Fruit fly (Drosophila melanogaster) whole organism, embryonic: ENCODE measurements around the gene pit.

Experiments used
- B-H2 ChIP-seq: fragments of 200-800 bp; sonication (Bioruptor generic); optimal IDR thresholded peaks from 2 replicates; lab custom pipeline; 2018; ENCODE audit warnings: missing biosample characterization, mild to moderate bottlenecking, missing genetic modification characterization
- CG11695 ChIP-seq: fragments of 200-800 bp; sonication (Bioruptor generic); IDR thresholded peaks from 3 replicates; pipeline ENCODE4 v1.3.6; 2022; ENCODE audit warnings: missing biosample characterization, missing genetic modification characterization
- CG11696 ChIP-seq: fragments of 200-800 bp; sonication (Bioruptor generic); IDR thresholded peaks from 2 replicates; pipeline ENCODE4 v1.3.6; 2022; ENCODE audit warnings: missing biosample characterization, missing genetic modification characterization
- CG13287 ChIP-seq: fragments of 200-800 bp; sonication (Bioruptor generic); IDR thresholded peaks from 2 replicates; pipeline ENCODE4 v1.3.6; 2022; ENCODE audit warnings: missing biosample characterization, missing genetic modification characterization; ENCODE audit not compliant: partially characterized antibody
- CG13424 ChIP-seq: fragments of 200-800 bp; sonication (Bioruptor generic); optimal IDR thresholded peaks from 2 replicates; lab custom pipeline; 2019; ENCODE audit warnings: missing biosample characterization, mild to moderate bottlenecking, missing genetic modification characterization, moderate library complexity
- CG15479 ChIP-seq: fragments of 200-800 bp; sonication (Bioruptor generic); optimal IDR thresholded peaks from 3 replicates; lab custom pipeline; 2019; ENCODE audit warnings: missing biosample characterization, mild to moderate bottlenecking, missing genetic modification characterization, moderate library complexity
- CG1602 ChIP-seq: fragments of 200-800 bp; sonication (Bioruptor generic); optimal IDR thresholded peaks from 3 replicates; lab custom pipeline; 2016; ENCODE audit warnings: missing biosample characterization, missing genetic modification characterization
- CG16815 ChIP-seq: fragments of 200-800 bp; sonication (Bioruptor generic); optimal IDR thresholded peaks from 3 replicates; lab custom pipeline; 2017; ENCODE audit warnings: missing biosample characterization, mild to moderate bottlenecking, missing genetic modification characterization
- CG17186 ChIP-seq: fragments of 200-800 bp; sonication (Bioruptor generic); optimal IDR thresholded peaks from 3 replicates; lab custom pipeline; 2017; ENCODE audit warnings: missing biosample characterization, missing genetic modification reagents, missing genetic modification characterization
- CG17328 ChIP-seq: fragments of 200-800 bp; sonication (Bioruptor generic); IDR thresholded peaks from 2 replicates; pipeline ENCODE4 v1.3.6; 2022; ENCODE audit warnings: missing biosample characterization, missing genetic modification characterization
- CG17912 ChIP-seq: fragments of 200-800 bp; sonication (Bioruptor generic); optimal IDR thresholded peaks from 2 replicates; lab custom pipeline; 2018; ENCODE audit warnings: missing biosample characterization, mild to moderate bottlenecking, missing genetic modification characterization
- CG32767 ChIP-seq: fragments of 200-800 bp; sonication (Bioruptor generic); IDR thresholded peaks from 2 replicates; pipeline ENCODE4 v1.3.6; 2022; ENCODE audit warnings: missing biosample characterization, missing genetic modification characterization
- CG34376 ChIP-seq: fragments of 200-800 bp; sonication (Bioruptor generic); optimal IDR thresholded peaks from 2 replicates; lab custom pipeline; 2018; ENCODE audit warnings: missing biosample characterization, mild to moderate bottlenecking, missing genetic modification characterization
- CG6813 ChIP-seq: fragments of 200-800 bp; sonication (Bioruptor generic); optimal IDR thresholded peaks from 2 replicates; lab custom pipeline; 2017; ENCODE audit warnings: missing biosample characterization, missing genetic modification characterization, mild to moderate bottlenecking, moderate library complexity, missing genetic modification reagents
- CG7271 ChIP-seq: fragments of 200-800 bp; sonication (Bioruptor generic); optimal IDR thresholded peaks from 2 replicates; lab custom pipeline; 2018; ENCODE audit warnings: missing biosample characterization, mild to moderate bottlenecking, missing genetic modification characterization, moderate library complexity
- CG8359 ChIP-seq: fragments of 200-800 bp; sonication (Bioruptor generic); optimal IDR thresholded peaks from 2 replicates; lab custom pipeline; 2017; ENCODE audit warnings: missing biosample characterization, mild to moderate bottlenecking, missing genetic modification characterization, borderline replicate concordance
- CG9876 ChIP-seq: fragments of 200-800 bp; sonication (Bioruptor generic); optimal IDR thresholded peaks from 2 replicates; lab custom pipeline; 2016; ENCODE audit warnings: missing biosample characterization, missing genetic modification characterization
- Doc2 ChIP-seq: fragments of 200-800 bp; sonication (Bioruptor generic); IDR thresholded peaks from 2 replicates; pipeline ENCODE4 v1.3.6; 2022; ENCODE audit warnings: missing biosample characterization, missing genetic modification characterization
- Gug ChIP-seq: fragments of 200-800 bp; sonication (Bioruptor generic); IDR thresholded peaks from 4 replicates; pipeline ENCODE4 v1.3.6; 2022; ENCODE audit warnings: missing biosample characterization, missing genetic modification characterization
- HLH4C ChIP-seq: fragments of 200-800 bp; sonication (Bioruptor generic); IDR thresholded peaks from 3 replicates; pipeline ENCODE4 v1.3.6; 2022; ENCODE audit warnings: missing biosample characterization, missing genetic modification characterization; ENCODE audit not compliant: partially characterized antibody
- Hsf ChIP-seq: fragments of 200-800 bp; sonication (Bioruptor generic); optimal IDR thresholded peaks from 3 replicates; lab custom pipeline; 2016; ENCODE audit warnings: missing biosample characterization, missing genetic modification characterization
- Myb ChIP-seq: fragments of 200-800 bp; sonication (Bioruptor generic); optimal IDR thresholded peaks from 2 replicates; lab custom pipeline; 2016; ENCODE audit warnings: missing biosample characterization, missing genetic modification characterization
- NK7.1 ChIP-seq: fragments of 200-800 bp; sonication (Bioruptor generic); optimal IDR thresholded peaks from 3 replicates; lab custom pipeline; 2016; ENCODE audit warnings: missing biosample characterization, missing genetic modification characterization
- Neu2 ChIP-seq: fragments of 200-800 bp; sonication (Bioruptor generic); optimal IDR thresholded peaks from 3 replicates; lab custom pipeline; 2016; ENCODE audit warnings: missing biosample characterization, missing genetic modification characterization, borderline replicate concordance
- Opbp ChIP-seq: fragments of 200-800 bp; sonication (Bioruptor generic); IDR thresholded peaks from 3 replicates; pipeline ENCODE4 v1.3.6; 2022; ENCODE audit warnings: missing biosample characterization, missing genetic modification characterization; ENCODE audit not compliant: partially characterized antibody
- Rfx ChIP-seq: fragments of 200-800 bp; sonication (Bioruptor generic); IDR thresholded peaks from 2 replicates; pipeline ENCODE4 v1.3.6; 2022; ENCODE audit warnings: missing biosample characterization, missing genetic modification characterization
- Side ChIP-seq: fragments of 200-800 bp; sonication (Bioruptor generic); optimal IDR thresholded peaks from 2 replicates; lab custom pipeline; 2016; ENCODE audit warnings: missing biosample characterization, missing genetic modification characterization
- Stat92E ChIP-seq, 3 experiments: fragments of >200 bp in 2 of 3; fragments of 200-800 bp in 1 of 3; sonication (Bioruptor generic) in 1 of 3; optimal IDR thresholded peaks; 2 replicates each; lab custom pipeline; 2017 to 2019; ENCODE audit warnings: missing biosample characterization in 3 of 3, missing genetic modification characterization in 3 of 3, mild to moderate bottlenecking in 1 of 3, moderate library complexity in 1 of 3
- ase ChIP-seq: fragments of 200-800 bp; sonication (Bioruptor generic); IDR thresholded peaks from 3 replicates; pipeline ENCODE4 v1.3.6; 2022; ENCODE audit warnings: missing biosample characterization, missing genetic modification characterization
- cg ChIP-seq: fragments of 200-800 bp; sonication (Bioruptor generic); optimal IDR thresholded peaks from 3 replicates; lab custom pipeline; 2019; ENCODE audit warnings: missing biosample characterization, mild to moderate bottlenecking, missing genetic modification characterization, moderate library complexity
- cwo ChIP-seq: fragments of 200-800 bp; sonication (Bioruptor generic); optimal IDR thresholded peaks from 3 replicates; lab custom pipeline; 2017; ENCODE audit warnings: missing biosample characterization, missing genetic modification characterization, mild to moderate bottlenecking, moderate library complexity, missing genetic modification reagents
- dpn ChIP-seq, 2 experiments: fragments of 200-800 bp; sonication (Bioruptor generic); optimal IDR thresholded peaks; 3 replicates each; lab custom pipeline; 2016; ENCODE audit warnings: missing biosample characterization in 2 of 2, missing genetic modification characterization in 2 of 2
- dysf ChIP-seq: fragments of 200-800 bp; sonication (Bioruptor generic); IDR thresholded peaks from 3 replicates; pipeline ENCODE4 v1.3.6; 2022; ENCODE audit warnings: missing biosample characterization, missing genetic modification characterization
- ems ChIP-seq: fragments of 200-800 bp; sonication (Bioruptor generic); optimal IDR thresholded peaks from 3 replicates; lab custom pipeline; 2016; ENCODE audit warnings: missing biosample characterization, missing genetic modification characterization
- grau ChIP-seq: fragments of 200-800 bp; optimal IDR thresholded peaks from 3 replicates; lab custom pipeline; 2019; ENCODE audit warnings: missing biosample characterization, mild to moderate bottlenecking, missing genetic modification characterization, moderate library complexity
- gsb-n ChIP-seq: fragments of 200-800 bp; sonication (Bioruptor generic); optimal IDR thresholded peaks from 3 replicates; lab custom pipeline; 2018; ENCODE audit warnings: missing biosample characterization, mild to moderate bottlenecking, missing genetic modification characterization
- gt ChIP-seq: fragments of 200-800 bp; sonication (Bioruptor generic); IDR thresholded peaks from 2 replicates; pipeline ENCODE4 v1.3.6; 2022; ENCODE audit warnings: missing biosample characterization, missing genetic modification characterization
- her ChIP-seq: fragments of 200-800 bp; sonication (Bioruptor generic); optimal IDR thresholded peaks from 2 replicates; lab custom pipeline; 2016; ENCODE audit warnings: missing biosample characterization, missing genetic modification characterization
- hkb ChIP-seq, 2 experiments: fragments of 200-800 bp in 1 of 2; fragments of >200 bp in 1 of 2; sonication (Bioruptor generic) in 1 of 2; IDR thresholded peaks in 1 of 2; optimal IDR thresholded peaks in 1 of 2; 2 replicates each; pipeline versions ENCODE4 v1.3.6 to Lab custom; 2017 to 2022; ENCODE audit warnings: missing biosample characterization in 1 of 2, missing genetic modification characterization in 1 of 2
- pb ChIP-seq: fragments of 200-800 bp; sonication (Bioruptor generic); optimal IDR thresholded peaks from 3 replicates; lab custom pipeline; 2016; ENCODE audit warnings: missing biosample characterization, missing genetic modification characterization
- rib ChIP-seq: fragments of 200-800 bp; sonication (Bioruptor generic); IDR thresholded peaks from 2 replicates; pipeline ENCODE4 v1.3.6; 2022; ENCODE audit warnings: missing biosample characterization, missing genetic modification characterization
- slp2 ChIP-seq: fragments of 200-800 bp; sonication (Bioruptor generic); optimal IDR thresholded peaks from 2 replicates; lab custom pipeline; 2016; ENCODE audit warnings: missing biosample characterization, missing genetic modification characterization
- sna ChIP-seq: fragments of 200-800 bp; sonication (Bioruptor generic); IDR thresholded peaks from 2 replicates; pipeline ENCODE4 v1.3.6; 2022; ENCODE audit warnings: missing biosample characterization, missing genetic modification characterization; ENCODE audit not compliant: partially characterized antibody
- tup ChIP-seq: fragments of 200-800 bp; sonication (Bioruptor generic); optimal IDR thresholded peaks from 2 replicates; lab custom pipeline; 2016; ENCODE audit warnings: missing biosample characterization, mild to moderate bottlenecking, missing genetic modification characterization, moderate library complexity
- tx ChIP-seq: fragments of 200-800 bp; sonication (Bioruptor generic); optimal IDR thresholded peaks from 2 replicates; lab custom pipeline; 2016; ENCODE audit warnings: missing biosample characterization, missing genetic modification characterization
- unc-4 ChIP-seq: fragments of 200-800 bp; sonication (Bioruptor generic); IDR thresholded peaks from 2 replicates; pipeline ENCODE4 v1.3.6; 2022; ENCODE audit warnings: missing biosample characterization, missing genetic modification characterization; ENCODE audit not compliant: partially characterized antibody
- zen ChIP-seq: fragments of 200-800 bp; sonication (Bioruptor generic); optimal IDR thresholded peaks from 3 replicates; lab custom pipeline; 2018; ENCODE audit warnings: missing biosample characterization, mild to moderate bottlenecking, missing genetic modification characterization, moderate library complexity

The pit gene

DNA sequence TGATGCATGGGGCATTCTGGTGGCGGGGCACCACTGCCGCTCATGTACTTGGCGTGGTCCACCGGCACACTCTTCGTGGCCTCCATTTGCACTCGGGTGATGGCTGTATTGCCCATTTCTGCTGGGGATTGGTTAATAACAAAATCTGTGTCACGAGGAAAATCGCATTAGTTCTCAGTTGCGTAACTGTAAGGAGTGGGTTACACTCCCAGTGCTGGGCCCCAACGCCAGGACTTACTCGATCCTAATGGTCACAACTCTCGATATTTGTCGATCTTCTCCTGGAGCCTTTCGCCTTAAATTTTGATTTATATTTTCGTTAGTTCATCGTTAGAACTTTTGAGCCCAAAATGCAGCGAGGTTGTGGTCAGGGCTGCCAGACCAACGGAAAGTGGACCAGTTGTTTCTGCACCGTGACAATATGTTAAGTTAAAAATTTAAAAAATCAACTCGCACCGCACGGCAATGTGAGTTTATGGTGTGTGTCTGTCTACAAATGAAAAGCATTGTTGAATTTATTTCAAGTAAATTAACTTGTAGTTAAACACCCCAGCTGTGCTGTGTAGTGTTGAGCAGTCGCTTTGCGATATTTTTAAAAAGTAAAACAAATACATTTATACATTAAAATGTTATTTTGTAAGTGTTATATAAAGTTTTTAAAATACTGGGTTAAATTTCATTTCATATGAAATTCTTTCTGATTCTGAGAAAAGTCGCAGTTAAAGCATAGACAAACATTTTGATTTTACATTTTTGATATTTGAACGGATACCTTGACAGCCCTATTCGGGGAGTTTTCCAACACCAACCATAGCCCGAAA, 7.0 kb upstream of the pit start, which contains the start of the genes Cchl and ND-42 (continued):
- TF ChIP-seq CG15479 (GFP tag; lab: Kevin White, UChicago), result no peak
- TF ChIP-seq CG17912 (GFP tag; lab: Kevin White, UChicago), result peak; percentile 33
- peak; percentile 88 for TF ChIP-seq B-H2
- peak; percentile 84 for TF ChIP-seq CG1602 (GFP tag; lab: Kevin White, UChicago)
- TF ChIP-seq unc-4 (GFP tag; lab: Robert Waterston, UW), result peak; percentile 60
- peak; percentile 79 for TF ChIP-seq cwo (GFP tag; lab: Kevin White, UChicago)
- peak; percentile 33 for TF ChIP-seq tx (GFP tag; lab: Kevin White, UChicago)
- TF ChIP-seq cg, result no peak
- TF ChIP-seq ase (GFP tag; lab: Robert Waterston, UW), result peak; percentile 52; the same call in 1 of the 3 replicates
- TF ChIP-seq Hsf (GFP tag; lab: Kevin White, UChicago), result peak; percentile 80
- 0 out of 2 replicates have a peak, but pooled peaks have one; percentile 37 for TF ChIP-seq gt (GFP tag; lab: Robert Waterston, UW)
- TF ChIP-seq grau (tag; lab: Kevin White, UChicago), result peak; percentile 83
- TF ChIP-seq tup (GFP tag; lab: Kevin White, UChicago), result peak; percentile 56
- peak; percentile 69 for TF ChIP-seq CG17328
- peak; percentile 41 for TF ChIP-seq slp2 (GFP tag; lab: Kevin White, UChicago)
- TF ChIP-seq CG17186, result no peak
- peak; percentile 81 for TF ChIP-seq CG16815 (GFP tag; lab: Kevin White, UChicago)
- peak; percentile 40 for TF ChIP-seq NK7.1
- peak; percentile 78 for TF ChIP-seq CG34376 (GFP tag; lab: Kevin White, UChicago)
- TF ChIP-seq CG32767 (GFP tag; lab: Robert Waterston, UW), result peak; percentile 74
- peak; percentile 51; the same call in 2 of the 3 replicates for TF ChIP-seq HLH4C (GFP tag; lab: Robert Waterston, UW)
- peak; percentile 75 for TF ChIP-seq Side (GFP tag; lab: Kevin White, UChicago)
- TF ChIP-seq Stat92E (GFP tag; optimal IDR thresholded peaks at IDR 0.05; lab: Kevin White, UChicago), result no peak
- peak; percentile 79 for TF ChIP-seq zen (tag; lab: Kevin White, UChicago)
- peak; percentile 54 for TF ChIP-seq CG6813
- TF ChIP-seq dpn (GFP tag; optimal IDR thresholded peaks at IDR 0.05; lab: Kevin White, UChicago), result peak; percentile 71 to 78
- TF ChIP-seq Gug (GFP tag; lab: Robert Waterston, UW), result peak; percentile 44; the same call in 3 of the 4 replicates
- TF ChIP-seq pb (GFP tag; lab: Kevin White, UChicago), result peak; percentile 13
- no peak for TF ChIP-seq Opbp
- TF ChIP-seq ems (GFP tag; lab: Kevin White, UChicago), result peak; percentile 70
- TF ChIP-seq Myb (GFP tag; lab: Kevin White, UChicago), result peak; percentile 55
- TF ChIP-seq sna (GFP tag; lab: Robert Waterston, UW), result peak; percentile 65; the same call in 1 of the 2 replicates
- TF ChIP-seq rib, result peak; percentile 42; the same call in 1 of the 2 replicates
- TF ChIP-seq CG9876 (GFP tag; lab: Kevin White, UChicago), result no peak
- TF ChIP-seq her (GFP tag; lab: Kevin White, UChicago), result peak; percentile 51
- TF ChIP-seq gsb-n, result no peak
- peak; percentile 89 for TF ChIP-seq CG13424 (tag; lab: Kevin White, UChicago)
- peak; percentile 74; the same call in 2 of the 3 replicates for TF ChIP-seq dysf (GFP tag; lab: Robert Waterston, UW)
- no peak for TF ChIP-seq Neu2 (GFP tag; lab: Kevin White, UChicago)
- peak; percentile 64; the same call in 2 of the 3 replicates for TF ChIP-seq CG11695 (GFP tag; lab: Robert Waterston, UW)
- TF ChIP-seq CG8359 (GFP tag; lab: Kevin White, UChicago), result peak; percentile 16
- TF ChIP-seq Doc2 (GFP tag; lab: Robert Waterston, UW), result no peak
- peak; percentile 70 for TF ChIP-seq CG13287
- peak; percentile 79 for TF ChIP-seq Rfx (GFP tag; lab: Robert Waterston, UW)
- peak; percentile 37 for TF ChIP-seq CG7271
- no peak for TF ChIP-seq CG11696 (GFP tag; lab: Robert Waterston, UW)
- no peak for TF ChIP-seq hkb (optimal IDR thresholded peaks at IDR 0.05; lab: Kevin White, UChicago)
- TF ChIP-seq hkb (GFP tag; IDR thresholded peaks at IDR 0.05; lab: Robert Waterston, UW), result peak; percentile 64
